Worm (Caenorhabditis elegans): ENCODE results near the gene srh-25.

Gene srh-25

ce11 chrV:12406514-12406913 lies 27.1 kb downstream of the srh-25 start:
- no peak for TF ChIP-seq pes-1 (GFP tag; IDR thresholded peaks at IDR 0.05)
- TF ChIP-seq hmg-4 (GFP tag; optimal IDR thresholded peaks at IDR 0.05) = no peak
- no peak for TF ChIP-seq B0310.2 (tag; optimal IDR thresholded peaks at IDR 0.05)
- TF ChIP-seq sea-1 (GFP tag; conservative IDR thresholded peaks at IDR 0.05) = no peak
- no peak for TF ChIP-seq F13C5.2 (tag; optimal IDR thresholded peaks at IDR 0.05)
- no peak for TF ChIP-seq ceh-13 (GFP tag; optimal IDR thresholded peaks at IDR 0.05)
- no peak for TF ChIP-seq aly-1 (tag; optimal IDR thresholded peaks at IDR 0.05)
- no peak for TF ChIP-seq ceh-36 (tag; optimal IDR thresholded peaks at IDR 0.05)
- no peak for TF ChIP-seq hmbx-1 (tag; optimal IDR thresholded peaks at IDR 0.05)
- TF ChIP-seq tbx-11 (GFP tag; IDR thresholded peaks at IDR 0.05) = no peak
- TF ChIP-seq flt-1 (GFP tag; IDR thresholded peaks at IDR 0.05) = no peak
- no peak for TF ChIP-seq tra-4 (tag; optimal IDR thresholded peaks at IDR 0.05)
- TF ChIP-seq tbx-37 (GFP tag; conservative IDR thresholded peaks at IDR 0.05) = no peak
- TF ChIP-seq scrt-1 (GFP tag; IDR thresholded peaks at IDR 0.05) = no peak
- TF ChIP-seq hnd-1 (tag; optimal IDR thresholded peaks at IDR 0.05) = no peak
- TF ChIP-seq ets-7 (tag; optimal IDR thresholded peaks at IDR 0.05) = no peak
- no peak for TF ChIP-seq ama-1 (optimal IDR thresholded peaks at IDR 0.05)

ce11 chrV:12405929-12406328 lies 27.7 kb downstream of the srh-25 start, which contains the start of gene K01D12.10:
K01D12.10 (plus strand) TSS chrV:12406229.
- no peak for TF ChIP-seq aly-1 (tag; optimal IDR thresholded peaks at IDR 0.05)
- TF ChIP-seq hmg-4 (GFP tag; optimal IDR thresholded peaks at IDR 0.05) = no peak
- no peak for TF ChIP-seq hnd-1 (tag; optimal IDR thresholded peaks at IDR 0.05)
- no peak for TF ChIP-seq sea-1 (GFP tag; conservative IDR thresholded peaks at IDR 0.05)
- no peak for TF ChIP-seq flt-1 (GFP tag; IDR thresholded peaks at IDR 0.05)
- no peak for TF ChIP-seq F13C5.2 (tag; optimal IDR thresholded peaks at IDR 0.05)
- no peak for TF ChIP-seq ama-1 (optimal IDR thresholded peaks at IDR 0.05)
- no peak for TF ChIP-seq hmbx-1 (tag; optimal IDR thresholded peaks at IDR 0.05)
- no peak for TF ChIP-seq ets-7 (tag; optimal IDR thresholded peaks at IDR 0.05)
- no peak for TF ChIP-seq tra-4 (tag; optimal IDR thresholded peaks at IDR 0.05)
- TF ChIP-seq scrt-1 (GFP tag; IDR thresholded peaks at IDR 0.05) = no peak
- TF ChIP-seq tbx-37 (GFP tag; conservative IDR thresholded peaks at IDR 0.05) = no peak
- no peak for TF ChIP-seq ceh-13 (GFP tag; optimal IDR thresholded peaks at IDR 0.05)

ce11 chrV:12404544-12404943 lies 29.1 kb downstream of the srh-25 start, which contains the start of gene K01D12.9:
K01D12.9 (minus strand) TSS chrV:12404644.
- TF ChIP-seq ama-1 (optimal IDR thresholded peaks at IDR 0.05) = no peak
- TF ChIP-seq B0310.2 (tag; optimal IDR thresholded peaks at IDR 0.05) = no peak

ce11 chrV:12402355-12402754 lies 31.3 kb downstream of the srh-25 start, which contains the start of gene K01D12.8:
K01D12.8 (plus strand) TSS chrV:12402655.
- TF ChIP-seq ceh-13 (GFP tag; optimal IDR thresholded peaks at IDR 0.05) (no peak), pes-1 (GFP tag; IDR thresholded peaks at IDR 0.05) (no peak), sea-1 (GFP tag; conservative IDR thresholded peaks at IDR 0.05) (no peak), B0310.2 (tag; optimal IDR thresholded peaks at IDR 0.05) (no peak), flt-1 (GFP tag; IDR thresholded peaks at IDR 0.05) (no peak), aly-1 (tag; optimal IDR thresholded peaks at IDR 0.05) (no peak), hmg-4 (GFP tag; optimal IDR thresholded peaks at IDR 0.05) (no peak), hmbx-1 (tag; optimal IDR thresholded peaks at IDR 0.05) (no peak), tra-4 (tag; optimal IDR thresholded peaks at IDR 0.05) (no peak), ets-7 (tag; optimal IDR thresholded peaks at IDR 0.05) (no peak), F13C5.2 (tag; optimal IDR thresholded peaks at IDR 0.05) (no peak), ama-1 (optimal IDR thresholded peaks at IDR 0.05) (no peak)

ce11 chrV:12401383-12401782 lies 32.2 kb downstream of the srh-25 start, which contains the start of gene K01D12.7:
K01D12.7 (minus strand) TSS chrV:12401483.
- no peak for TF ChIP-seq aly-1 (tag; optimal IDR thresholded peaks at IDR 0.05)
- TF ChIP-seq scrt-1 (GFP tag; IDR thresholded peaks at IDR 0.05) = no peak
- no peak for TF ChIP-seq sea-1 (GFP tag; conservative IDR thresholded peaks at IDR 0.05)
- no peak for TF ChIP-seq hnd-1 (tag; optimal IDR thresholded peaks at IDR 0.05)
- TF ChIP-seq ets-7 (tag; optimal IDR thresholded peaks at IDR 0.05) = no peak
- TF ChIP-seq ceh-13 (GFP tag; optimal IDR thresholded peaks at IDR 0.05) = no peak
- TF ChIP-seq tra-4 (tag; optimal IDR thresholded peaks at IDR 0.05) = no peak
- no peak for TF ChIP-seq hmg-4 (GFP tag; optimal IDR thresholded peaks at IDR 0.05)
- no peak for TF ChIP-seq ama-1 (optimal IDR thresholded peaks at IDR 0.05)

ce11 chrV:12400677-12401236 lies 32.9 kb downstream of the srh-25 start, which contains the start of the genes K01D12.20 and miga-1:
K01D12.20 (minus strand) TSS chrV:12400814.
miga-1 (minus strand) TSS chrV:12400859.
- TF ChIP-seq tbx-11 (GFP tag; IDR thresholded peaks at IDR 0.05) = no peak
- no peak for TF ChIP-seq B0310.2 (tag; optimal IDR thresholded peaks at IDR 0.05)
- no peak for TF ChIP-seq hmbx-1 (tag; optimal IDR thresholded peaks at IDR 0.05)
- no peak for TF ChIP-seq flt-1 (GFP tag; IDR thresholded peaks at IDR 0.05)
- no peak for TF ChIP-seq sea-1 (GFP tag; conservative IDR thresholded peaks at IDR 0.05)
- no peak for TF ChIP-seq hmg-4 (GFP tag; optimal IDR thresholded peaks at IDR 0.05)
- TF ChIP-seq tra-4 (tag; optimal IDR thresholded peaks at IDR 0.05) = no peak
- TF ChIP-seq ceh-36 (tag; optimal IDR thresholded peaks at IDR 0.05) = no peak
- no peak for TF ChIP-seq ceh-13 (GFP tag; optimal IDR thresholded peaks at IDR 0.05)
- TF ChIP-seq pes-1 (GFP tag; IDR thresholded peaks at IDR 0.05) = no peak
- TF ChIP-seq hnd-1 (tag; optimal IDR thresholded peaks at IDR 0.05) = no peak
- no peak for TF ChIP-seq F13C5.2 (tag; optimal IDR thresholded peaks at IDR 0.05)
- TF ChIP-seq ets-7 (tag; optimal IDR thresholded peaks at IDR 0.05) = no peak
- no peak for TF ChIP-seq scrt-1 (GFP tag; IDR thresholded peaks at IDR 0.05)
- TF ChIP-seq ama-1 (optimal IDR thresholded peaks at IDR 0.05) = no peak

- TF ChIP-seq ceh-13 (GFP tag; optimal IDR thresholded peaks at IDR 0.05) (no peak), ama-1 (optimal IDR thresholded peaks at IDR 0.05) (no peak), hnd-1 (tag; optimal IDR thresholded peaks at IDR 0.05) (no peak), B0310.2 (tag; optimal IDR thresholded peaks at IDR 0.05) (no peak), tra-4 (tag; optimal IDR thresholded peaks at IDR 0.05) (no peak), tbx-11 (GFP tag; IDR thresholded peaks at IDR 0.05) (no peak), flt-1 (GFP tag; IDR thresholded peaks at IDR 0.05) (no peak), hmg-4 (GFP tag; optimal IDR thresholded peaks at IDR 0.05) (no peak)
These were observed 36.1 kb downstream of the srh-25 start, which contains the start of gene K01D12.5 for ce11 chrV:12397545-12397944. K01D12.5 (plus strand) TSS chrV:12397845.
